Fruit fly (Drosophila melanogaster): Measurements from ENCODE around the gene sd.

sd gene

DNA sequence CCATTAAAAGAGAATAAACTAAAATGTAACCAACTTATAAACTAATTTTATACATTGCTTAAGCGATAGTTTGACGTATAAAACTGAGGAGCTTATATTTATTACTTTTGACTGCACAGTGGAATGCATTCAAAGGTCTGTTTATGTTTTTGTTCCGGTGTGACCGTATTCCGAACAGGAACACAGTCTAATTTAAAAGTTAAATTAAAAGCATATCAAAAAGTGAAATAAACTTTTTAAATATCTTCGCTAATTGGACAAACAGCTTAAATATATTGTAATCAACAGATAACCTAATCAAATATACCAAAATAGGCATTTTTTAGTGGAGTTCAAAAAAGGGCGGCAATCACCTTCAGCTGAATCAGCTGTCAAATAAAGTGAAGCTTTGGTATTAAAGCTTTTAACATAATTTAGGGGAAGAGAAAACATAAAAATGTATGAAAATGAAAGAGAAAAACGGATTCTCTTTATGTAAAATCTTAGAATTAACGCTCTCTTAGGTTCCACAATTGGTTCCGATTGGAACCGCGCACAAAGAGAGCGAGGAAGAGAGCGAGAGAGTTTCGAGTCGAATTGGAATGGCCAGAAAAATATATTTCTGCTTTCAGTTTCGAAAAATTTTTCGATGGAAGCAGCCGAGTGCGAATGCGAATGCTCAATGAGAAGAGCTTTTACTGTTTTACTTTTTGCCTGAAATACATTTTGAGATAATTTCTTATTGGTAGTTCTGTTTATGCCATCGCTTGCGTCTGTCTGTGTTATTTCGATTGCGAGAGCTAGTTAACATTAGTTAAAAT, at the start of gene sd, which contains the start of gene PGRP-LE:
TSS of gene sd (plus strand) at position 607 of the 800 bp plus-strand sequence.
TSS of gene PGRP-LE (minus strand) at position 117 of the 800 bp plus-strand sequence.
- TF ChIP-seq CG8478 (optimal IDR thresholded peaks at IDR 0.05) (no peak), EcR (GFP tag; optimal IDR thresholded peaks at IDR 0.05) (no peak), usp (GFP tag; optimal IDR thresholded peaks at IDR 0.05) (no peak), psq (optimal IDR thresholded peaks at IDR 0.05) (no peak), pan (optimal IDR thresholded peaks at IDR 0.05) (no peak), Dll (optimal IDR thresholded peaks at IDR 0.05) (no peak)

dm6 chrX:15756018-15756417, 48.2 kb upstream of the sd start, which contains the start of gene CG8260:
Gene CG8260, plus strand, starts transcription at chrX:15756318.
- TF ChIP-seq CG8478 (optimal IDR thresholded peaks at IDR 0.05), result no peak
- TF ChIP-seq usp (GFP tag; optimal IDR thresholded peaks at IDR 0.05), result no peak
- no peak for TF ChIP-seq psq (optimal IDR thresholded peaks at IDR 0.05)
- no peak for TF ChIP-seq Dll (optimal IDR thresholded peaks at IDR 0.05)
- TF ChIP-seq EcR (GFP tag; optimal IDR thresholded peaks at IDR 0.05), result no peak
- no peak for TF ChIP-seq pan (optimal IDR thresholded peaks at IDR 0.05)

DNA sequence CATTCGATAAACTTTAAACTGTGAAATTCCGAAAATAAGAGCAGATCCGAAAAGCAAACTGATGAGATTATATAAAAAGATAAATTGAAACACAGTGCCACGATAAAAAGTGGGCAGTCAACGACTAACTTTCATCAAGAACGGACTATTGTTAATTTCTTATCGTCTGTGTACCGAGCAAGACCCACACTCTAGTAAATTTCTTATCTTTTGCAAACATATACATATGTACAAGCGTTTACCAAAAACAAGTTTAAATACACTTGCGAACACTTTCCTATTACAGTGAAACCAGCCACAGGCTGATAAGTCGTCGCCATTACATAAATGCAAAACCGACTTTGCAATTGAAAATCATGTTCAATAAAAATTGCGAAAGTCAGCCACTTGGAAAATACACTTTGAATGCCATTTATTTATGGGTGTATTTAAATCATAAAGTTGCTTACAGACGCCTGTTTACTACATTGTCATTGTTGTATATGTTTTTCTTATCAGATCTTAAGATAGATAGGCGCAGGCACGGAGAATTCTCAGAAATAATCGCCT, 45.4 kb upstream of the sd start:
- no peak for TF ChIP-seq CG8478 (optimal IDR thresholded peaks at IDR 0.05)
- no peak for TF ChIP-seq Dll (optimal IDR thresholded peaks at IDR 0.05)
- no peak for TF ChIP-seq EcR (GFP tag; optimal IDR thresholded peaks at IDR 0.05)
- TF ChIP-seq psq (optimal IDR thresholded peaks at IDR 0.05), result no peak
- TF ChIP-seq pan (optimal IDR thresholded peaks at IDR 0.05), result no peak
- TF ChIP-seq usp (GFP tag; optimal IDR thresholded peaks at IDR 0.05), result no peak

DNA sequence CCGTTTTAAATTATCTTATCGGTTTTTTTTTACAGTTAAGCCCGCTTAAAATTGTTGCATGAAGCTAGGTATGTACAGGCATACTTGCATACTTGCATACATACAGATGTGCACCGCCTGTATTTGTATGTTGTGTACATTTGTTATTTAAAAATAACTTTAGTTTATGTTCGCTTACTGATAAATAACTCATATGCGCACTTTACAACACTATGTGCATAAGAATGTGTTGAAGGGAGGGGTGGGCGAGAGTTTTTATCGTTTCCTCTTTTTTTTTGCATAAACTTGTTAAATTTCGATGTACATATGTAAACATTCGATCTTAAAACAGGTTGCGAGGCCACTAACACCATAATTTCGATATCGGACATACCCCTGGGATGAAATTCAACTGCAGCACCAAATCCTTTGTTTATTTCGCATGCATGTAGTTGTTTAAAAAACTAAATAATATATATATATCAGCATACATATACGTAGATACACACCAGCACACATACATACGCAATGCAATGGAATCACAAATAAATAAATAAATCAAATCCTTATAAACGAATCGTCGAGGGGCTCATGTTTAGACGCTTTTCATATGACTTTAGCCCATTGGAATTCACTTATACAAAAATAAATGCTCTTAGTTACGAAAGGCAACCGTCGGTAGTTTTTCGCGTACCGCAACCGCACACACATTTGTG, 44.3 kb upstream of the sd start:
- TF ChIP-seq pan (optimal IDR thresholded peaks at IDR 0.05) (peak; percentile 32), usp (GFP tag; optimal IDR thresholded peaks at IDR 0.05) (no peak)

DNA sequence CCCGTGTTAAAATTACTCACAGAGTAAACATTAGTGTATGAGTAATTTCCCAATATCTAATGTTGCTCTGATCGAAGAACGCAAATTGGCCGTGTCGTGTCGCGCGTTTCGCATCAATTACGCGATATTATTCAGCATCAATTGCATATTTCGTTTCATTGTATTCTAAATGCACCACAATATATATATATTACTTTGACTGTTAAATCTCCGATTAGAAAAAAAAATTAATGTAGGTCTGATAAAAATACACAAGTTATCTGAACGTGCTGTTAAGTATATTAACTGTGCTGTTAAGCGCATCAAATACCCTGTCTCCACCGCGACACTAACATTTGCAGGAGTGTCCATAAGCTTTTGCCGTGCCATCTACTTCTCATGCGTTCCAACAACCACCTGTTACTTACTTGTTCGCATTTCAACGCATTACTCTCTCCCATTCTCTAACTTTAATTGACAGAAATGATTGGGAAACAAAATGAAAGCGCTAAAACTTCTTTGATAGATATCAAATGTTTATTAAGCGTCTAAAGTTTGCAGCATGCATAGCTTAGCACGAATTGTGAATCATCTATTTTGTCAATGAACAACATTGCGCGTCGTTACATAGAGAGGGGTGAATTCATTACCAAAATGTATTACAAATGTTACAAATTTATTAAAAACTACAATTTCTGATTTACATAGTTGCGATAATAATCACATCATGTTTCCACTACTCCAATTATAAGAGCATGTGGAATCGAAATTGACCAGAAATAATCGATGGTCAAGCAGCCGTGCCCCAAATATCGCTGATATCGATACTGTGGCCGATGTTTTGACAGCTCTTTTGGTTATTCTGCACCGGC, 43.5 kb upstream of the sd start, which contains the start of the genes Graf and mRpL3:
TSS of gene Graf (minus strand) at position 287 of the 851 bp plus-strand sequence.
TSS of gene mRpL3 (plus strand) at position 802 of the 851 bp plus-strand sequence.
- TF ChIP-seq CG8478 (optimal IDR thresholded peaks at IDR 0.05), result no peak
- TF ChIP-seq usp (GFP tag; optimal IDR thresholded peaks at IDR 0.05), result no peak
- no peak for TF ChIP-seq pan (optimal IDR thresholded peaks at IDR 0.05)
- TF ChIP-seq Dll (optimal IDR thresholded peaks at IDR 0.05), result no peak
- no peak for TF ChIP-seq psq (optimal IDR thresholded peaks at IDR 0.05)
- TF ChIP-seq EcR (GFP tag; optimal IDR thresholded peaks at IDR 0.05), result no peak

DNA sequence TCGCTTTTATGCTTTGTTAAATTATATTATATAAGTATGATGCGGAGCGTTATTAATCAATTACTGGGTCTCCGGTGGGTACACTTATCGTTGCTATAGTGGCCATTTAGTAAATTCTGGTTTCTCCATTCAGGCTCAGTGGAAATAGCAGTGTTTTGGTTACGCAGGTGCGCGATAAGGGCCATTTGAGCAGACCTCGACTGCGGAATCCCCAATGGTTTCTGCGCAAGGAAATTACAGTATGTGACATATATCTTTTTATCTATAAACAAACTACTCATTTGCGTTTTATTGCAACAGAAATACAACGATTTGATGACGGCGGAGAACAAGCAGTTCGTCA, 42.9 kb upstream of the sd start:
- TF ChIP-seq pan (optimal IDR thresholded peaks at IDR 0.05), result no peak
- no peak for TF ChIP-seq EcR (GFP tag; optimal IDR thresholded peaks at IDR 0.05)
- TF ChIP-seq Dll (optimal IDR thresholded peaks at IDR 0.05), result no peak
- no peak for TF ChIP-seq usp (GFP tag; optimal IDR thresholded peaks at IDR 0.05)
- no peak for TF ChIP-seq psq (optimal IDR thresholded peaks at IDR 0.05)
- no peak for TF ChIP-seq CG8478 (optimal IDR thresholded peaks at IDR 0.05)

DNA sequence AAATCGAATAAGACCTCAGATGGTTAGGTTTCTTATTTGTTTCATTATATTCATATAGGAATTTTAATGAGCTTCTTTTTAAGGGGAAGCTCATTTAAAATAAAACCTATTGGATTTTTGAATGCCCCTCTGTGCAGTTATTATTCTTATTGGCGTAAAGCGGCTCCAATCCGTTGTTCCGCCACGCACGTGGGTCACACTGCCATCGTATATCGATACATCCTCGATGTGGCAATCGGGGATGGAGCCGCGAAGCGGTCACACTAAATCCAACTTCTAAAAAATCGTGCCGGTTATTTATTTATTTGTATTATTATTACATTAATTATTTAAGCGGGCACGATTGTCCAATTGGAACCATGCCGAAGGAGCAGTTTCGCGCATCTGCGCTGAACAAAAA, 41.4 kb upstream of the sd start, which contains the start of gene Polr3A:
TSS of gene Polr3A (plus strand) at position 234 of the 400 bp plus-strand sequence.
- TF ChIP-seq psq (optimal IDR thresholded peaks at IDR 0.05) (no peak), pan (optimal IDR thresholded peaks at IDR 0.05) (no peak), Dll (optimal IDR thresholded peaks at IDR 0.05) (no peak), CG8478 (optimal IDR thresholded peaks at IDR 0.05) (no peak), EcR (GFP tag; optimal IDR thresholded peaks at IDR 0.05) (no peak), usp (GFP tag; optimal IDR thresholded peaks at IDR 0.05) (no peak)

DNA sequence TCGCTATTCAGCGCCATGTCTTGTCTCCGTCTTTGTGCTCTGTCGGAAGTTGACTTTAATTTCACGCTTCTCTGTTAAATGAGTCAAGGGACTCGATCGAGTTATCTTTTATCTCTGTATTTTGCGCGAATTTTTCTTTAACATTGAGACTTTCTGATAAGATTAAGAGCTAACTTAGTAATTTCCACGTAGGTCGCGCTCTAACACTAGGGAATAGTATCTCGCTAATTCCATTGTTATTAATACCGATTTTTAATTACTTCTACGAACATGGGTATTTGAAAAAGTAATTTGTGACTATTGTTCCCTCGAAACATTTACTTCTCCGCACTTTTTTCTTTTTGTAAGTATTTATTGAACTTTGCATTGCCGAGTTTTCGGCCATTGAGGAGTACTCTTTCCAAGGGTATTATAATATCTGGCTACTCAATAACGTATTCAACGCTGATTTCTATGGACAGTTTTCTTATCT, 37.7 kb upstream of the sd start, which contains the start of gene CG8952:
TSS of gene CG8952 (minus strand) at position 51 of the 472 bp plus-strand sequence.
- TF ChIP-seq Dll (optimal IDR thresholded peaks at IDR 0.05) (no peak), usp (GFP tag; optimal IDR thresholded peaks at IDR 0.05) (no peak), EcR (GFP tag; optimal IDR thresholded peaks at IDR 0.05) (no peak), pan (optimal IDR thresholded peaks at IDR 0.05) (no peak)

DNA sequence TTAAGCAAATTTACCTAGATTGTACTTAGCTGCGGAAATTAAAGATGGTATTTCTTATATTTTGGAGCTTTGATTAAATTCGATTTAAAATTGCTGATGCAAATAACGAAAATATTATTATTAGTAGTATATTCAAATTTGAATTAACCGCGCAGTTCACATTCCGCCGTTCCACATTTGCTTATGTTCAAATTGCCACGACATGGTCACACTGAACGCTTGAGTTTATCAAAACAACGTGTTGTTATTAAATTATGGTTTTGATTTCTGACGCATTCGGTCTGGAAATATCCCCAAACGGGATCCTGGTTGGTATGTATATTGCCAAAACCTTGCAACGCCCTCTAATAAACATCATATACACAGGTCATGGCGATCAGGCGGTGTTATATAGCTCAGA, 34.7 kb upstream of the sd start, which contains the start of gene CG33172:
TSS of gene CG33172 (plus strand) at position 208 of the 400 bp plus-strand sequence.
- TF ChIP-seq Dll (optimal IDR thresholded peaks at IDR 0.05), result no peak
- no peak for TF ChIP-seq pan (optimal IDR thresholded peaks at IDR 0.05)
- TF ChIP-seq CG8478 (optimal IDR thresholded peaks at IDR 0.05), result no peak
- no peak for TF ChIP-seq EcR (GFP tag; optimal IDR thresholded peaks at IDR 0.05)
- no peak for TF ChIP-seq usp (GFP tag; optimal IDR thresholded peaks at IDR 0.05)
- no peak for TF ChIP-seq psq (optimal IDR thresholded peaks at IDR 0.05)

DNA sequence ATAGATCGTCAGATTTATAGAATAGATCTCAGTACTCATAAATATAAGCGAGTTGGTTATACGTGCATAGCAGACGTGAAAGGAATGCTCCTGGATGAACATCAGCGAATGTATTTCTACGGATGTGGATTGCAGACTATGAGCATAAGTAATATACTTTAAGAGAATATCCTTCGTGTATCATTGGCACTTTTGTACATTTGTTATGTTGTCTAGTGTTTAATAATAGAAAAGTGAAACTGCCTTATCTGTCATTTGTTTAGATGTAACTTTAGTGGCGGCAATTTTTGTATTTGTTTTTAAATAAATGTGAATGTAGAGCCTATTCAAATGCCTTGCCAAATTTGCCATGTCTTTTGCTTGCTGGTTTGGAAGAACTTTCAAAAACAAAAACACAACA, 31.5 kb upstream of the sd start, which contains the start of gene CG43672:
TSS of gene CG43672 (plus strand) at position 301 of the 400 bp plus-strand sequence.
- TF ChIP-seq pan (optimal IDR thresholded peaks at IDR 0.05) (no peak), psq (optimal IDR thresholded peaks at IDR 0.05) (no peak), usp (GFP tag; optimal IDR thresholded peaks at IDR 0.05) (no peak), Dll (optimal IDR thresholded peaks at IDR 0.05) (no peak), EcR (GFP tag; optimal IDR thresholded peaks at IDR 0.05) (no peak), CG8478 (optimal IDR thresholded peaks at IDR 0.05) (no peak)

dm6 chrX:15778846-15779245, 25.3 kb upstream of the sd start, which contains the start of gene CG43673:
Gene CG43673, plus strand, starts transcription at chrX:15779146.
- TF ChIP-seq EcR (GFP tag; optimal IDR thresholded peaks at IDR 0.05), result no peak
- no peak for TF ChIP-seq pan (optimal IDR thresholded peaks at IDR 0.05)
- TF ChIP-seq psq (optimal IDR thresholded peaks at IDR 0.05), result no peak
- no peak for TF ChIP-seq Dll (optimal IDR thresholded peaks at IDR 0.05)
- no peak for TF ChIP-seq usp (GFP tag; optimal IDR thresholded peaks at IDR 0.05)
- no peak for TF ChIP-seq CG8478 (optimal IDR thresholded peaks at IDR 0.05)

Data from whole organism.